Fruit fly (Drosophila melanogaster) whole organism, embryonic: ENCODE results near the gene Larp7.

Source experiments
- Asciz ChIP-seq: fragments of 200-800 bp; sonication (Bioruptor generic); optimal IDR thresholded peaks from 2 replicates; lab custom pipeline; 2017; ENCODE audit warnings: missing biosample characterization, mild to moderate bottlenecking, missing genetic modification characterization, missing genetic modification reagents
- Atf-2 ChIP-seq: fragments of 200-800 bp; sonication (Bioruptor generic); optimal IDR thresholded peaks from 2 replicates; lab custom pipeline; 2016; ENCODE audit warnings: missing biosample characterization, missing genetic modification characterization
- B-H1 ChIP-seq: fragments of 200-800 bp; sonication (Bioruptor generic); IDR thresholded peaks from 3 replicates; pipeline ENCODE4 v1.3.6; 2022; ENCODE audit warnings: missing biosample characterization, missing genetic modification characterization
- CG10565 ChIP-seq: fragments of 200-800 bp; sonication (Bioruptor generic); optimal IDR thresholded peaks from 3 replicates; lab custom pipeline; 2016; ENCODE audit warnings: missing biosample characterization, mild to moderate bottlenecking, missing genetic modification characterization
- CG11093 ChIP-seq: fragments of 200-800 bp; sonication (Bioruptor generic); IDR thresholded peaks from 3 replicates; pipeline ENCODE4 v1.3.6; 2022; ENCODE audit warnings: missing biosample characterization, missing genetic modification characterization
- CG11560 ChIP-seq: fragments of 200-800 bp; sonication (Bioruptor generic); IDR thresholded peaks from 3 replicates; pipeline ENCODE4 v1.3.6; 2022; ENCODE audit warnings: missing biosample characterization, missing genetic modification characterization
- CG12071 ChIP-seq: fragments of 200-800 bp; sonication (Bioruptor generic); optimal IDR thresholded peaks from 3 replicates; lab custom pipeline; 2018; ENCODE audit warnings: missing biosample characterization, mild to moderate bottlenecking, missing genetic modification characterization
- CG1233 ChIP-seq: fragments of 200-800 bp; sonication (Bioruptor generic); optimal IDR thresholded peaks from 4 replicates; lab custom pipeline; 2018; ENCODE audit warnings: missing biosample characterization, mild to moderate bottlenecking, missing genetic modification characterization
- CG12942 ChIP-seq: fragments of 200-800 bp; sonication (Bioruptor generic); optimal IDR thresholded peaks from 3 replicates; lab custom pipeline; 2016; ENCODE audit warnings: missing biosample characterization, missing genetic modification characterization
- CG1602 ChIP-seq: fragments of 200-800 bp; sonication (Bioruptor generic); optimal IDR thresholded peaks from 3 replicates; lab custom pipeline; 2016; ENCODE audit warnings: missing biosample characterization, missing genetic modification characterization
- CG17359 ChIP-seq: fragments of 200-800 bp; sonication (Bioruptor generic); optimal IDR thresholded peaks from 3 replicates; lab custom pipeline; 2018; ENCODE audit warnings: missing biosample characterization, mild to moderate bottlenecking, missing genetic modification characterization, moderate library complexity
- CG17568 ChIP-seq: fragments of 200-800 bp; sonication (Bioruptor generic); optimal IDR thresholded peaks from 2 replicates; lab custom pipeline; 2018; ENCODE audit warnings: missing biosample characterization, mild to moderate bottlenecking, missing genetic modification characterization, moderate library complexity
- CG2199 ChIP-seq: fragments of 200-800 bp; sonication (Bioruptor generic); IDR thresholded peaks from 3 replicates; pipeline ENCODE4 v1.3.6; 2022; ENCODE audit warnings: missing biosample characterization, missing genetic modification characterization
- CG30020 ChIP-seq: fragments of 200-800 bp; optimal IDR thresholded peaks from 2 replicates; lab custom pipeline; 2019; ENCODE audit warnings: missing biosample characterization, mild to moderate bottlenecking, missing genetic modification characterization, moderate library complexity
- CG31388 ChIP-seq: fragments of 200-800 bp; sonication (Bioruptor generic); optimal IDR thresholded peaks from 2 replicates; lab custom pipeline; 2016; ENCODE audit warnings: missing biosample characterization, missing genetic modification characterization
- CG32767 ChIP-seq: fragments of 200-800 bp; sonication (Bioruptor generic); IDR thresholded peaks from 2 replicates; pipeline ENCODE4 v1.3.6; 2022; ENCODE audit warnings: missing biosample characterization, missing genetic modification characterization
- CG33213 ChIP-seq: fragments of 200-800 bp; sonication (Bioruptor generic); optimal IDR thresholded peaks from 3 replicates; lab custom pipeline; 2016; ENCODE audit warnings: missing biosample characterization, missing genetic modification characterization
- CG34224 ChIP-seq: fragments of 200-800 bp; sonication (Bioruptor generic); IDR thresholded peaks from 3 replicates; pipeline ENCODE4 v1.3.6; 2022; ENCODE audit warnings: missing biosample characterization, missing genetic modification characterization; ENCODE audit not compliant: partially characterized antibody
- CG3995 ChIP-seq: fragments of 200-800 bp; sonication (Bioruptor generic); optimal IDR thresholded peaks from 3 replicates; lab custom pipeline; 2016; ENCODE audit warnings: missing biosample characterization, missing genetic modification characterization
- CG4730 ChIP-seq: fragments of 200-800 bp; sonication (Bioruptor generic); IDR thresholded peaks from 2 replicates; pipeline ENCODE4 v1.3.6; 2022; ENCODE audit warnings: missing biosample characterization, missing genetic modification characterization
- CG6254 ChIP-seq: fragments of 200-800 bp; sonication (Bioruptor generic); optimal IDR thresholded peaks from 3 replicates; lab custom pipeline; 2017; ENCODE audit warnings: mild to moderate bottlenecking, missing biosample characterization, missing genetic modification reagents, missing genetic modification characterization
- CG7372 ChIP-seq: fragments of 200-800 bp; sonication (Bioruptor generic); IDR thresholded peaks from 2 replicates; pipeline ENCODE4 v1.3.6; 2022; ENCODE audit warnings: missing biosample characterization, missing genetic modification characterization
- CG7839 ChIP-seq: fragments of 200-800 bp; sonication (Bioruptor generic); optimal IDR thresholded peaks from 3 replicates; lab custom pipeline; 2018; ENCODE audit warnings: missing biosample characterization, mild to moderate bottlenecking, missing genetic modification characterization, moderate library complexity
- CG9609 ChIP-seq: fragments of 200-800 bp; sonication (Bioruptor generic); optimal IDR thresholded peaks from 3 replicates; lab custom pipeline; 2016; ENCODE audit warnings: missing biosample characterization, missing genetic modification characterization
- Dfd ChIP-seq, 2 experiments: fragments of >200 bp; optimal IDR thresholded peaks; 2 replicates each; lab custom pipeline; 2017; ENCODE audit warnings: missing biosample characterization in 2 of 2, missing genetic modification characterization in 2 of 2
- Elba2 ChIP-seq: fragments of 200-800 bp; sonication (Bioruptor generic); optimal IDR thresholded peaks from 3 replicates; lab custom pipeline; 2016; ENCODE audit warnings: missing biosample characterization, missing genetic modification characterization
- Fer2 ChIP-seq: fragments of 200-800 bp; sonication (Bioruptor generic); optimal IDR thresholded peaks from 2 replicates; lab custom pipeline; 2018; ENCODE audit warnings: missing biosample characterization, mild to moderate bottlenecking, missing genetic modification characterization, moderate library complexity
- HLHmδ ChIP-seq: fragments of 200-800 bp; sonication (Bioruptor generic); optimal IDR thresholded peaks from 2 replicates; lab custom pipeline; 2018; ENCODE audit warnings: missing biosample characterization, mild to moderate bottlenecking, missing genetic modification characterization, moderate library complexity
- HmgZ ChIP-seq: fragments of 200-800 bp; sonication (Bioruptor generic); optimal IDR thresholded peaks from 2 replicates; lab custom pipeline; 2018; ENCODE audit warnings: missing biosample characterization, mild to moderate bottlenecking, missing genetic modification characterization
- Hr3 ChIP-seq: fragments of 200-800 bp; sonication (Bioruptor generic); optimal IDR thresholded peaks from 3 replicates; lab custom pipeline; 2016; ENCODE audit warnings: missing biosample characterization, missing genetic modification characterization
- Meics ChIP-seq: fragments of 200-800 bp; sonication (Bioruptor generic); optimal IDR thresholded peaks from 2 replicates; lab custom pipeline; 2017; ENCODE audit warnings: missing biosample characterization, mild to moderate bottlenecking, missing genetic modification characterization
- NFAT ChIP-seq: fragments of 200-800 bp; sonication (Bioruptor generic); IDR thresholded peaks from 2 replicates; pipeline ENCODE4 v1.3.6; 2022; ENCODE audit warnings: missing biosample characterization, missing genetic modification characterization
- Ptx1 ChIP-seq: fragments of 200-800 bp; sonication (Bioruptor generic); IDR thresholded peaks from 2 replicates; pipeline ENCODE4 v1.3.6; 2022; ENCODE audit warnings: missing biosample characterization, missing genetic modification characterization
- Sox102F ChIP-seq: fragments of 200-800 bp; sonication (Bioruptor generic); optimal IDR thresholded peaks from 2 replicates; lab custom pipeline; 2018; ENCODE audit warnings: missing biosample characterization, mild to moderate bottlenecking, missing genetic modification characterization, moderate library complexity
- Trl ChIP-seq, 3 experiments: fragments of >200 bp in 2 of 3; fragments of 200-800 bp in 1 of 3; sonication (Bioruptor generic) in 1 of 3; optimal IDR thresholded peaks; 2 replicates in 1 of 3; 3 replicates in 2 of 3; lab custom pipeline; 2016 to 2017; ENCODE audit warnings: missing biosample characterization in 1 of 3, missing genetic modification characterization in 1 of 3
- Xbp1 ChIP-seq: fragments of 200-800 bp; sonication (Bioruptor generic); optimal IDR thresholded peaks from 3 replicates; lab custom pipeline; 2016; ENCODE audit warnings: missing biosample characterization, mild to moderate bottlenecking, missing genetic modification characterization
- Xrp1 ChIP-seq: fragments of 200-800 bp; sonication (Bioruptor generic); IDR thresholded peaks from 2 replicates; pipeline ENCODE4 v1.3.6; 2022; ENCODE audit warnings: missing biosample characterization, missing genetic modification characterization
- ac ChIP-seq: fragments of 200-800 bp; sonication (Bioruptor generic); optimal IDR thresholded peaks from 3 replicates; lab custom pipeline; 2017; ENCODE audit warnings: missing biosample characterization, mild to moderate bottlenecking, missing genetic modification characterization
- ato ChIP-seq: fragments of 200-800 bp; sonication (Bioruptor generic); IDR thresholded peaks from 2 replicates; pipeline ENCODE4 v1.3.6; 2022; ENCODE audit warnings: missing biosample characterization, missing genetic modification characterization; ENCODE audit not compliant: partially characterized antibody
- bbx ChIP-seq: fragments of 200-800 bp; sonication (Bioruptor generic); IDR thresholded peaks from 2 replicates; pipeline ENCODE4 v1.3.6; 2022; ENCODE audit warnings: missing biosample characterization, missing genetic modification characterization; ENCODE audit not compliant: partially characterized antibody
- bsh ChIP-seq, 2 experiments: fragments of 200-800 bp; sonication (Bioruptor generic); optimal IDR thresholded peaks; 2 replicates each; lab custom pipeline; 2017 to 2018; ENCODE audit warnings: mild to moderate bottlenecking in 2 of 2, missing biosample characterization in 2 of 2, missing genetic modification characterization in 2 of 2, moderate library complexity in 1 of 2
- chinmo ChIP-seq: fragments of 200-800 bp; sonication (Bioruptor generic); IDR thresholded peaks from 4 replicates; pipeline ENCODE4 v1.3.6; 2022; ENCODE audit warnings: missing biosample characterization, missing genetic modification characterization; ENCODE audit not compliant: partially characterized antibody
- esg ChIP-seq: fragments of 200-800 bp; sonication (Bioruptor generic); conservative IDR thresholded peaks from 2 replicates; pipeline ENCODE4 v1.3.6; 2022; ENCODE audit warnings: missing biosample characterization, missing genetic modification characterization
- grau ChIP-seq: fragments of 200-800 bp; optimal IDR thresholded peaks from 3 replicates; lab custom pipeline; 2019; ENCODE audit warnings: missing biosample characterization, mild to moderate bottlenecking, missing genetic modification characterization, moderate library complexity
- h ChIP-seq: fragments of >200 bp; optimal IDR thresholded peaks from 2 replicates; lab custom pipeline; 2017
- klu ChIP-seq: fragments of 200-800 bp; sonication (Bioruptor generic); IDR thresholded peaks from 2 replicates; pipeline ENCODE4 v1.3.6; 2022; ENCODE audit warnings: missing biosample characterization, missing genetic modification characterization
- otp ChIP-seq: fragments of 200-800 bp; sonication (Bioruptor generic); IDR thresholded peaks from 3 replicates; pipeline ENCODE4, ENCODE4 v1.3.6; 2022; ENCODE audit warnings: missing biosample characterization, missing genetic modification characterization
- pnt ChIP-seq: fragments of 200-800 bp; sonication (Bioruptor generic); optimal IDR thresholded peaks from 3 replicates; lab custom pipeline; 2016; ENCODE audit warnings: missing biosample characterization, missing genetic modification characterization
- trem ChIP-seq: fragments of 200-800 bp; optimal IDR thresholded peaks from 3 replicates; lab custom pipeline; 2019; ENCODE audit warnings: missing biosample characterization, mild to moderate bottlenecking, missing genetic modification characterization, moderate library complexity
- zen2 ChIP-seq: fragments of 200-800 bp; sonication (Bioruptor generic); IDR thresholded peaks from 3 replicates; pipeline ENCODE4 v1.3.6; 2022; ENCODE audit warnings: missing biosample characterization, missing genetic modification characterization; ENCODE audit not compliant: partially characterized antibody

Larp7 gene

dm6 chrX:9251212-9251877 lies 7.7 kb downstream of the Larp7 start (continued):
- TF ChIP-seq CG31388 (GFP tag; lab: Kevin White, UChicago) (no peak), zen2 (GFP tag; lab: Robert Waterston, UW) (no peak), Asciz (GFP tag; lab: Kevin White, UChicago) (peak; percentile 20), CG9609 (no peak), CG17359 (peak; percentile 30), bbx (no peak), Trl (optimal IDR thresholded peaks at IDR 0.05; lab: Kevin White, UChicago) (no peak), Trl (GFP tag; optimal IDR thresholded peaks at IDR 0.05; lab: Kevin White, UChicago) (no peak), CG1233 (GFP tag; lab: Kevin White, UChicago) (peak; percentile 7), CG3995 (GFP tag; lab: Kevin White, UChicago) (no peak), CG11093 (GFP tag; lab: Robert Waterston, UW) (no peak), CG17568 (GFP tag; lab: Kevin White, UChicago) (no peak), Sox102F (peak; percentile 43), B-H1 (GFP tag; lab: Robert Waterston, UW) (no peak), Fer2 (tag; lab: Kevin White, UChicago) (no peak), Xbp1 (GFP tag; lab: Kevin White, UChicago) (peak; percentile 22), Ptx1 (peak; percentile 28; the same call in 1 of the 2 replicates), Xrp1 (peak; percentile 49; the same call in 1 of the 2 replicates), CG10565 (GFP tag; lab: Kevin White, UChicago) (no peak), klu (GFP tag; lab: Robert Waterston, UW) (no peak), CG11560 (tag; lab: Robert Waterston, UW) (no peak), CG1602 (no peak), Meics (GFP tag; lab: Kevin White, UChicago) (no peak), CG12071 (GFP tag; lab: Kevin White, UChicago) (no peak), NFAT (no peak), otp (GFP tag; lab: Robert Waterston, UW) (no peak), CG7372 (GFP tag; lab: Robert Waterston, UW) (no peak), CG30020 (tag; lab: Kevin White, UChicago) (no peak), Elba2 (no peak), CG4730 (GFP tag; lab: Robert Waterston, UW) (no peak), CG6254 (GFP tag; lab: Kevin White, UChicago) (no peak), pnt (GFP tag; lab: Kevin White, UChicago) (peak; percentile 3), h (no peak), CG2199 (GFP tag; lab: Robert Waterston, UW) (0 out of 3 replicates have a peak, but pooled peaks have one; percentile 42), Atf-2 (GFP tag; lab: Kevin White, UChicago) (no peak), CG33213 (GFP tag; lab: Kevin White, UChicago) (no peak), Dfd (GFP tag; optimal IDR thresholded peaks at IDR 0.05; lab: Kevin White, UChicago) (no peak), esg (GFP tag; lab: Robert Waterston, UW) (0 out of 2 replicates have a peak, but pooled peaks have one; percentile 12), HmgZ (tag; lab: Kevin White, UChicago) (no peak), ato (GFP tag; lab: Robert Waterston, UW) (no peak), CG12942 (GFP tag; lab: Kevin White, UChicago) (no peak), ac (no peak), chinmo (GFP tag; lab: Robert Waterston, UW) (no peak), trem (no peak), Hr3 (GFP tag; lab: Kevin White, UChicago) (no peak), grau (tag; lab: Kevin White, UChicago) (peak; percentile 25), CG32767 (0 out of 2 replicates have a peak, but pooled peaks have one; percentile 28), bsh (GFP tag; optimal IDR thresholded peaks at IDR 0.05; lab: Kevin White, UChicago) (peak; percentile 1 to 37), CG34224 (GFP tag; lab: Robert Waterston, UW) (no peak), CG7839 (peak; percentile 3), HLHmδ (no peak)
